Fruit fly (Drosophila melanogaster) Kc167 (cell line): ENCODE data around the gene Larp4B.

Experiments
- Myc ChIP-seq: fragments of >200 bp; optimal IDR thresholded peaks from 2 replicates; lab custom pipeline; 2017; ENCODE audit warnings: missing external identifiers
- Sin3A ChIP-seq: fragments of >200 bp; optimal IDR thresholded peaks from 2 replicates; lab custom pipeline; 2018; ENCODE audit warnings: missing external identifiers
- insv ChIP-seq: fragments of >200 bp; optimal IDR thresholded peaks from 3 replicates; lab custom pipeline; 2018; ENCODE audit warnings: missing external identifiers
- psq ChIP-seq: fragments of >200 bp; optimal IDR thresholded peaks from 2 replicates; lab custom pipeline; 2017; ENCODE audit warnings: missing external identifiers
- ttk ChIP-seq: sonication (Bioruptor generic); optimal IDR thresholded peaks from 2 replicates; lab custom pipeline; 2017; ENCODE audit warnings: missing external identifiers

dm6 chr3L:3206263-3206662 lies 18.4 kb upstream of the Larp4B start, which contains the start of gene CG33160:
- TF ChIP-seq psq: no peak
- no peak for TF ChIP-seq Myc (lab: Kevin White, UChicago)
- no peak for TF ChIP-seq ttk (lab: Kevin White, UChicago)
- no peak for TF ChIP-seq insv (lab: Kevin White, UChicago)
- TF ChIP-seq Sin3A (lab: Kevin White, UChicago): no peak
